Worm (Caenorhabditis elegans) whole organism, late embryonic: ENCODE data around the gene F15G9.6.

ENCODE experiments used
- ceh-30 ChIP-seq: fragments of 150-350 bp; optimal IDR thresholded peaks from 2 replicates; lab custom pipeline; 2014; ENCODE audit warnings: missing biosample characterization, missing genetic modification characterization
- fkh-10 ChIP-seq: fragments of 150-350 bp; optimal IDR thresholded peaks from 2 replicates; lab custom pipeline; 2014; ENCODE audit warnings: missing biosample characterization, missing genetic modification reagents, missing genetic modification characterization
- nfya-1 ChIP-seq: sonication (generic microtip); optimal IDR thresholded peaks from 2 replicates; lab custom pipeline; 2017; ENCODE audit warnings: missing genetic modification characterization, mild to moderate bottlenecking, missing compliant biosample characterization, antibody characterized with exemption, moderate library complexity

ce11 chrX:9702790-9703189 lies 6.8 kb upstream of the F15G9.6 start:
- TF ChIP-seq fkh-10 (GFP tag; lab: Kevin White, UChicago): no peak
- no peak for TF ChIP-seq nfya-1 (tag; lab: Kevin White, UChicago)
- TF ChIP-seq ceh-30 (tag; lab: Kevin White, UChicago): no peak
